Worm (Caenorhabditis elegans): Measurements from ENCODE around the gene lin-12.

DNA sequence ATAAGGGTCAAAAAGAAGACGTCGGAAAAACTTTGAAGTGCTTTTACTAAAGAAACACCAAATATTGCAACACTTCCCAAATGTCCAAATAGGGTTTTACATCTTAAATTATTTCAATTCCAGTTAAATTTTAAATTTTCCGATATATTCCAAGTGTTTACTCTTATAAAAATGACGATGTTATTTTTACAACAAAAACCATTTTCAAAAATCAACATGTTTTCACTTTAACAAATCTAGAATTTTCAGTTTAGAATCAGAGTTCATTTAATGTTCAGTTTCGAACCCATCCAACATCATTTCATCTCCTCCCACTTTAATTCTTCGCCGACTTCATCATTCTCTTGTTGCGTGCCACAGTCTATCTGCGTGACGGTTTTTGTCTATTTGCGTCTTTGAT lies 32.4 kb upstream of the lin-12 start, which contains the start of gene dos-1:
- TF ChIP-seq egl-5 (tag; optimal IDR thresholded peaks at IDR 0.05) (no peak), unc-62 (GFP tag; optimal IDR thresholded peaks at IDR 0.05) (no peak), nhr-237 (tag; optimal IDR thresholded peaks at IDR 0.05) (no peak), mdl-1 (tag; optimal IDR thresholded peaks at IDR 0.05) (no peak), fkh-2 (tag; optimal IDR thresholded peaks at IDR 0.05) (no peak), fkh-10 (GFP tag; optimal IDR thresholded peaks at IDR 0.05) (no peak), aly-2 (tag; optimal IDR thresholded peaks at IDR 0.05) (no peak), nhr-23 (tag; optimal IDR thresholded peaks at IDR 0.05) (no peak), snpc-4 (tag; optimal IDR thresholded peaks at IDR 0.05) (no peak), skn-1 (tag; optimal IDR thresholded peaks at IDR 0.05) (no peak), ceh-82 (tag; optimal IDR thresholded peaks at IDR 0.05) (no peak)
